Fruit fly (Drosophila melanogaster) S2 (cell line): Measurements from ENCODE around the gene CG5958.

Experiments
- CG8478 ChIP-seq: fragments of >200 bp; optimal IDR thresholded peaks from 2 replicates; lab custom pipeline; 2018
- CTCF ChIP-seq, 2 experiments: fragments of >200 bp; optimal IDR thresholded peaks; 2 replicates each; lab custom pipeline; 2018

DNA sequence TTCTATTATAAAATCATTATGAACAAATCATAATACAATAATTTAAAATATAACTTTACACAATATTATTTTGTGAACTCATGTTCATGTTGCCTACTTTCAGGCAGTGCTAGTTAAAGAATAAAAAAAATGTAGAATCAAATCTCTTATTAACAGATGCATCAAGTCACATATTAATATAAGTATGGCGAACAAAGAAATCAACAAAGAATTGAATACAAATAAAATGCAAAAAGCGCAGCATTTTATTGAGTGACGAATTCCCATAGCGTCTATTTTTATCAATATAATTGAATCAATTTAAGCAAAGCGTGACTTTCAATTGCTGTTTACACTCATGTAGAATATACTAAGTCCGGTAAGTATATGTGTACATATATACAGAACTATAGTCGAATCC is 14.5 kb upstream of the CG5958 start:
- TF ChIP-seq CG8478 (lab: Kevin White, UChicago) (no peak), CTCF (optimal IDR thresholded peaks at IDR 0.05; lab: Kevin White, UChicago) (no peak)
